Worm (Caenorhabditis elegans): ENCODE data around the gene C06B8.2.

- TF ChIP-seq dmd-6 (GFP tag; IDR thresholded peaks at IDR 0.05) = no peak; the same call in 1 of the 2 replicates
- TF ChIP-seq skn-1 (tag; optimal IDR thresholded peaks at IDR 0.05) = no peak
- TF ChIP-seq mdt-29 (GFP tag; IDR thresholded peaks at IDR 0.05) = no peak
- TF ChIP-seq ama-1 (optimal IDR thresholded peaks at IDR 0.05) = no peak
- no peak for TF ChIP-seq nhr-11 (tag; optimal IDR thresholded peaks at IDR 0.05)
- TF ChIP-seq nhr-77 (tag; optimal IDR thresholded peaks at IDR 0.05) = no peak
- TF ChIP-seq nhr-25 (tag; optimal IDR thresholded peaks at IDR 0.05; ENCODE audit: borderline replicate concordance, insufficient read depth) = no peak
- no peak for TF ChIP-seq ceh-82 (tag; optimal IDR thresholded peaks at IDR 0.05)
- no peak for TF ChIP-seq Y48G9A.11 (GFP tag; IDR thresholded peaks at IDR 0.05)
- TF ChIP-seq Y105C5A.15 (GFP tag; IDR thresholded peaks at IDR 0.05) = no peak
- no peak for TF ChIP-seq hmg-1.1 (GFP tag; IDR thresholded peaks at IDR 0.05)
Measured at ce11 chrV:15478597-15478996, at the start of gene C06B8.2.

Measured in whole organism, L4 larva.